Worm (Caenorhabditis elegans) whole organism, midembryonic: ENCODE measurements around the gene his-35.

Experiments
- cog-1 ChIP-seq: sonication (generic microtip); optimal IDR thresholded peaks from 2 replicates; lab custom pipeline; 2016; ENCODE audit warnings: missing genetic modification characterization, missing compliant biosample characterization
- flt-1 ChIP-seq: fragments of 200-800 bp; sonication (Bioruptor generic); IDR thresholded peaks from 2 replicates; pipeline ENCODE4 v1.3.6; 2022; ENCODE audit warnings: missing genetic modification characterization, missing compliant biosample characterization

ce11 chrV:9536505-9536904 is 8.6 kb downstream of the his-35 start, which contains the start of gene C50F4.4:
- TF ChIP-seq flt-1 (no peak), cog-1 (no peak)
